Worm (Caenorhabditis elegans) whole organism, L2 larva: ENCODE measurements around the gene EEED8.18.

Source experiments
- C34F6.9 ChIP-seq: fragments of 150-350 bp; optimal IDR thresholded peaks from 2 replicates; lab custom pipeline; 2014; ENCODE audit warnings: missing biosample characterization, missing genetic modification characterization
- F13H6.1 ChIP-seq: sonication (generic microtip); optimal IDR thresholded peaks from 2 replicates; lab custom pipeline; 2016; ENCODE audit warnings: missing genetic modification characterization, missing compliant biosample characterization
- R02D3.7 ChIP-seq: fragments of 150-350 bp; optimal IDR thresholded peaks from 2 replicates; lab custom pipeline; 2014; ENCODE audit warnings: missing biosample characterization, missing genetic modification characterization
- Y55F3AM.14 ChIP-seq: fragments of 200-800 bp; sonication (Bioruptor generic); optimal IDR thresholded peaks from 2 replicates; lab custom pipeline; 2018; ENCODE audit warnings: mild to moderate bottlenecking, missing genetic modification characterization, missing compliant biosample characterization
- ZK546.5 ChIP-seq: sonication (generic microtip); optimal IDR thresholded peaks from 2 replicates; lab custom pipeline; 2017; ENCODE audit warnings: missing biosample characterization, missing genetic modification characterization
- alr-1 ChIP-seq: fragments of 150-350 bp; optimal IDR thresholded peaks from 2 replicates; lab custom pipeline; 2014; ENCODE audit warnings: missing biosample characterization, missing genetic modification characterization
- ama-1 ChIP-seq: fragments of 150-350 bp; optimal IDR thresholded peaks from 2 replicates; lab custom pipeline; 2018; ENCODE audit warnings: inconsistent platforms
- blmp-1 ChIP-seq: sonication (generic microtip); optimal IDR thresholded peaks from 2 replicates; lab custom pipeline; 2017; ENCODE audit warnings: missing genetic modification characterization, mild to moderate bottlenecking, missing compliant biosample characterization, antibody characterized with exemption, moderate library complexity; ENCODE audit not compliant: insufficient read depth
- ceh-82 ChIP-seq: fragments of 150-350 bp; optimal IDR thresholded peaks from 2 replicates; lab custom pipeline; 2014; ENCODE audit warnings: missing biosample characterization, missing genetic modification characterization
- dmd-4 ChIP-seq: sonication (generic microtip); optimal IDR thresholded peaks from 2 replicates; lab custom pipeline; 2017; ENCODE audit warnings: missing biosample characterization, missing genetic modification characterization
- egl-27 ChIP-seq: sonication (generic microtip); optimal IDR thresholded peaks from 3 replicates; lab custom pipeline; 2017; ENCODE audit warnings: missing biosample characterization, missing genetic modification reagents, missing genetic modification characterization
- elt-1 ChIP-seq: fragments of 150-350 bp; optimal IDR thresholded peaks from 2 replicates; lab custom pipeline; 2014; ENCODE audit warnings: missing biosample characterization, missing genetic modification characterization
- elt-3 ChIP-seq: sonication (generic microtip); optimal IDR thresholded peaks from 2 replicates; lab custom pipeline; 2017; ENCODE audit warnings: missing biosample characterization, missing genetic modification characterization
- fos-1 ChIP-seq: fragments of 150-350 bp; optimal IDR thresholded peaks from 2 replicates; lab custom pipeline; 2014; ENCODE audit warnings: missing biosample characterization, missing genetic modification characterization
- gmeb-1 ChIP-seq: fragments of 150-350 bp; optimal IDR thresholded peaks from 2 replicates; lab custom pipeline; 2014; ENCODE audit warnings: missing biosample characterization, missing genetic modification characterization
- lin-39 ChIP-seq: fragments of 150-350 bp; optimal IDR thresholded peaks from 2 replicates; lab custom pipeline; 2014; ENCODE audit warnings: missing biosample characterization, missing genetic modification reagents, missing genetic modification characterization
- lsy-2 ChIP-seq, 2 experiments: fragments of 150-350 bp in 1 of 2; sonication (generic microtip) in 1 of 2; optimal IDR thresholded peaks; 2 replicates each; lab custom pipeline; 2014 to 2017; ENCODE audit warnings: missing biosample characterization in 2 of 2, missing genetic modification characterization in 2 of 2
- mab-5 ChIP-seq: fragments of 150-350 bp; optimal IDR thresholded peaks from 2 replicates; lab custom pipeline; 2014; ENCODE audit warnings: missing biosample characterization, missing genetic modification characterization
- mbf-1 ChIP-seq: sonication (generic microtip); optimal IDR thresholded peaks from 2 replicates; lab custom pipeline; 2017; ENCODE audit warnings: missing biosample characterization, missing genetic modification characterization
- mdl-1 ChIP-seq, 2 experiments: fragments of 150-350 bp in 1 of 2; sonication (generic microtip) in 1 of 2; optimal IDR thresholded peaks; 2 replicates each; lab custom pipeline; 2017; ENCODE audit warnings: missing biosample characterization in 2 of 2, missing genetic modification characterization in 2 of 2
- nhr-10 ChIP-seq: sonication (generic microtip); optimal IDR thresholded peaks from 2 replicates; lab custom pipeline; 2017; ENCODE audit warnings: missing biosample characterization, missing genetic modification characterization
- nhr-11 ChIP-seq: fragments of 150-350 bp; optimal IDR thresholded peaks from 2 replicates; lab custom pipeline; 2014; ENCODE audit warnings: missing biosample characterization, missing genetic modification characterization
- nhr-12 ChIP-seq: fragments of 150-350 bp; optimal IDR thresholded peaks from 2 replicates; lab custom pipeline; 2014; ENCODE audit warnings: missing biosample characterization, missing genetic modification characterization
- nhr-129 ChIP-seq: fragments of 150-350 bp; optimal IDR thresholded peaks from 2 replicates; lab custom pipeline; 2014; ENCODE audit warnings: missing biosample characterization, missing genetic modification characterization
- nhr-21 ChIP-seq: fragments of 150-350 bp; optimal IDR thresholded peaks from 2 replicates; lab custom pipeline; 2014; ENCODE audit warnings: missing biosample characterization, missing genetic modification characterization
- nhr-237 ChIP-seq: fragments of 150-350 bp; optimal IDR thresholded peaks from 2 replicates; lab custom pipeline; 2014; ENCODE audit warnings: missing biosample characterization, missing genetic modification characterization
- nhr-25 ChIP-seq: fragments of 150-350 bp; sonication (generic microtip); optimal IDR thresholded peaks from 3 replicates; lab custom pipeline; 2014; ENCODE audit warnings: missing biosample characterization, missing genetic modification characterization
- peb-1 ChIP-seq: fragments of 150-350 bp; optimal IDR thresholded peaks from 2 replicates; lab custom pipeline; 2014; ENCODE audit warnings: missing biosample characterization, missing genetic modification characterization
- sem-4 ChIP-seq: fragments of 150-350 bp; optimal IDR thresholded peaks from 2 replicates; lab custom pipeline; 2014; ENCODE audit warnings: missing biosample characterization, missing genetic modification reagents, missing genetic modification characterization
- skn-1 ChIP-seq: sonication (generic microtip); optimal IDR thresholded peaks from 2 replicates; lab custom pipeline; 2017; ENCODE audit warnings: missing biosample characterization, missing genetic modification characterization
- sma-3 ChIP-seq: sonication (generic microtip); optimal IDR thresholded peaks from 2 replicates; lab custom pipeline; 2016; ENCODE audit warnings: missing genetic modification reagents, missing genetic modification characterization, missing compliant biosample characterization
- sma-9 ChIP-seq, 2 experiments: fragments of 150-350 bp in 1 of 2; sonication (generic microtip) in 1 of 2; optimal IDR thresholded peaks; 2 replicates each; lab custom pipeline; 2014 to 2016; ENCODE audit warnings: missing genetic modification characterization in 2 of 2, mild to moderate bottlenecking in 1 of 2, missing biosample characterization in 1 of 2, missing compliant biosample characterization in 1 of 2, missing genetic modification reagents in 1 of 2, moderate library complexity in 1 of 2
- snpc-4 ChIP-seq: fragments of 150-350 bp; optimal IDR thresholded peaks from 2 replicates; lab custom pipeline; 2014; ENCODE audit warnings: missing biosample characterization, missing genetic modification characterization
- unc-55 ChIP-seq: fragments of 150-350 bp; sonication (generic microtip); optimal IDR thresholded peaks from 3 replicates; lab custom pipeline; 2014; ENCODE audit warnings: missing biosample characterization, missing genetic modification reagents, missing genetic modification characterization
- unc-62 ChIP-seq: fragments of 150-350 bp; optimal IDR thresholded peaks from 2 replicates; lab custom pipeline; 2014; ENCODE audit warnings: missing biosample characterization, missing genetic modification reagents, missing genetic modification characterization
- zag-1 ChIP-seq: fragments of 150-350 bp; optimal IDR thresholded peaks from 2 replicates; lab custom pipeline; 2014; ENCODE audit warnings: missing biosample characterization, missing genetic modification characterization
- ztf-1 ChIP-seq: fragments of 200-800 bp; sonication (Bioruptor generic); conservative IDR thresholded peaks from 2 replicates; pipeline ENCODE4 v1.3.6; 2022; ENCODE audit warnings: missing genetic modification characterization, missing compliant biosample characterization
- ztf-4 ChIP-seq: fragments of 150-350 bp; optimal IDR thresholded peaks from 2 replicates; lab custom pipeline; 2014; ENCODE audit warnings: missing biosample characterization, missing genetic modification characterization

Gene EEED8.18

DNA sequence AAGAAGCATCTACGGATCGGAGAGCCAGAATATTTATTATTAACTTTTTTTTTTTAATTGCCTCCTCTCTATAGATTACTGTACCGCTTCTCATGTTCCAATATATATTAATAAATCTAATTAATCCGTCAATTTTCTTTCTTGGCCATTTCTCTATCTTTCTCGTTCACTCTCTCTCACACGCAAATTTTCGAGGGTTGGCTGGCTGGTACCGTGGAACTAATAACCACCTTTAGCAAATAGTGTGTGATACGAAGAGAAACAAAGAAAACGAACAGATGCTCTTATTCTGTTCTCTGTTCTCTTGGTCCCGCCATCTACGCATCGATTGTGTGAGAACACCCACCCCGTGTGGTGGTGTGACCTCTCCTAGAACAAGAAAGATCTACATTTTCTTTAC, 5.9 kb upstream of the EEED8.18 start:
- no peak for TF ChIP-seq nhr-11 (tag; lab: Kevin White, UChicago)
- TF ChIP-seq ztf-4 (tag; lab: Kevin White, UChicago) = no peak
- TF ChIP-seq unc-62 (GFP tag; lab: Kevin White, UChicago) = no peak
- no peak for TF ChIP-seq gmeb-1
- TF ChIP-seq lin-39 = no peak
- no peak for TF ChIP-seq nhr-21 (tag; lab: Kevin White, UChicago)
- TF ChIP-seq fos-1 (tag; lab: Kevin White, UChicago) = no peak
- no peak for TF ChIP-seq sem-4 (tag; lab: Kevin White, UChicago)
- TF ChIP-seq skn-1 = no peak
- TF ChIP-seq, all 48 proteins: peak for 0

DNA sequence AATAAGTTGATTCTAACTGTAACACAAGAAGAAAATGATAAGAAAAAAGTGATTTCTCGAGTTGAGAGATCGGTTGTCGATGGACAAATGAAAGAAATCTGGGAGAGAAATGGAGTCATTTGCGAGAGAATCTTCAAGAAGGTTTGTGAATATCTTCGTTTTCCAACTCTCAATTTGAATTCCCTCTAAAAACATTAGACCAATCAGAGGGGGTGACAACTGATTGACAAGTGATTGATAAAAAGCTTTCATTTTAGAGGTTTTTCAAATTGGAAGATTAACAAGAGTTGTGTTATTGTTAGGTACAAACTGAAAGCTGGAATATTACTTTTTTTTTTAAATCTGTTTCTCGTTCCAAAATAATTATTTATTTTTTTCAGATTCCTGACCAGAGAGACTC, 5.5 kb upstream of the EEED8.18 start:
- TF ChIP-seq unc-62 (GFP tag; lab: Kevin White, UChicago) = no peak
- no peak for TF ChIP-seq ceh-82
- no peak for TF ChIP-seq unc-55 (GFP tag; lab: Kevin White, UChicago)
- no peak for TF ChIP-seq nhr-129 (tag; lab: Kevin White, UChicago)
- no peak for TF ChIP-seq sma-3
- no peak for TF ChIP-seq egl-27 (tag; lab: Kevin White, UChicago)
- TF ChIP-seq dmd-4 (tag; lab: Kevin White, UChicago) = no peak
- TF ChIP-seq skn-1 = no peak
- TF ChIP-seq ZK546.5 (tag; lab: Kevin White, UChicago) = no peak
- no peak for TF ChIP-seq nhr-21 (tag; lab: Kevin White, UChicago)
- no peak for TF ChIP-seq alr-1 (tag; lab: Kevin White, UChicago)
- no peak for TF ChIP-seq lsy-2 (tag; optimal IDR thresholded peaks at IDR 0.05; lab: Kevin White, UChicago)

DNA sequence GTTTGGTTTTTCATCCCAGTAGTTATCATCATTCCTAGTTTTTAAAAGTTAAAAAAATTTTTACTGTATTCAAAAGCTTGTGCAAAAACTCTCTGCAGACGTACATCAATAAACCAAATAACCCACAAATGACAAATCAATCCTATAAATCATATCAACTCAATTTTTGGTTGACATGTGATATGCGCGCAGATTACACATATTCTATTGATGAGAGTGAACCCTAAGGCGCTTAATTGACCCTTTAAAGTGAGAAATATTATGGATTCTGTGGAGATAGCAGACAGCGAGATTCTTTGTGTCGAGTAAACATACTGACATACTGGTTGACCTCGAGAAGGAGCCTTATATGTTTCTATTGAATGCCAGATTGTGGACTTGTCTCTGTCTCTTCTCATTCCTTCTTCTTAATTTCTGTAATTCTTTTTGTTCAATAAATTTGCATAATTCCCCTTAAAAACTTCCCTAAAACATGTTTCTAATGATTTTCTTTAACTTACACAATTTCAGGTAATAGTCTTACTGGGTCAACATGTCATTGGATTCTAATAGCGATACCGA, 3.9 kb upstream of the EEED8.18 start, which contains the start of gene EEED8.2:
Gene EEED8.2 (plus strand): TSS at position 511 of the 561 bp plus-strand sequence.
- TF ChIP-seq elt-1 (no peak), C34F6.9 (tag; lab: Kevin White, UChicago) (no peak), nhr-129 (tag; lab: Kevin White, UChicago) (no peak), Y55F3AM.14 (GFP tag; lab: Kevin White, UChicago) (no peak)

DNA sequence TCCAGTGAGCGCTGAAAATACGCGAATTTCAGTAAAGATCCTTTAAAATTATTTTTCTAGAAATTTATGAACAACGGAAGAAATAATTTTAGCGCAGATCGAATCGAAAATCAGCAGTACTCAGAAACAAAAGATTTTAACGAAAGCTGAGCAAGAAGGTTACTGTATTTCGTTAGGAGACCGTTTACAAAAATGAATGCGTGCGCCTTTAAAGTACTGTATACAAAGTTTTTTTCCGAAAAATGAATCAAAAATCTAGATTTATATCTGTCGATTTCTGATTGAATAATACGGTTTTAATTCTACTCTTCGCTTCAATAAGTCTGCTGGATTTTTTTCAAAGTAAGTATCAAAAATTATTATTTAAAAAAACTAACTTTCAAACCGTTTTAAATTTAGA, 1.6 kb upstream of the EEED8.18 start, which contains the start of the genes EEED8.14 and EEED8.3:
Gene EEED8.14 (minus strand): TSS at position 13 of the 400 bp plus-strand sequence.
Gene EEED8.3 (plus strand): TSS at position 237 of the 400 bp plus-strand sequence.
- no peak for TF ChIP-seq sma-9 (GFP tag; optimal IDR thresholded peaks at IDR 0.05; lab: Kevin White, UChicago)
- TF ChIP-seq sma-9 (tag; optimal IDR thresholded peaks at IDR 0.05; lab: Kevin White, UChicago) = no peak
- TF ChIP-seq ZK546.5 (tag; lab: Kevin White, UChicago) = no peak
- TF ChIP-seq nhr-25 (tag; lab: Kevin White, UChicago) = no peak
- no peak for TF ChIP-seq blmp-1 (tag; lab: Kevin White, UChicago)
- no peak for TF ChIP-seq Y55F3AM.14 (GFP tag; lab: Kevin White, UChicago)
- TF ChIP-seq mab-5 = no peak
- no peak for TF ChIP-seq mbf-1 (tag; lab: Kevin White, UChicago)
- no peak for TF ChIP-seq ztf-1 (GFP tag; lab: Robert Waterston, UW)
- TF ChIP-seq alr-1 (tag; lab: Kevin White, UChicago) = no peak
- no peak for TF ChIP-seq nhr-10 (tag; lab: Kevin White, UChicago)
- no peak for TF ChIP-seq sem-4 (tag; lab: Kevin White, UChicago)
- TF ChIP-seq elt-3 = no peak
- TF ChIP-seq R02D3.7 = no peak
- no peak for TF ChIP-seq lsy-2 (tag; optimal IDR thresholded peaks at IDR 0.05; lab: Kevin White, UChicago)
- no peak for TF ChIP-seq snpc-4

DNA sequence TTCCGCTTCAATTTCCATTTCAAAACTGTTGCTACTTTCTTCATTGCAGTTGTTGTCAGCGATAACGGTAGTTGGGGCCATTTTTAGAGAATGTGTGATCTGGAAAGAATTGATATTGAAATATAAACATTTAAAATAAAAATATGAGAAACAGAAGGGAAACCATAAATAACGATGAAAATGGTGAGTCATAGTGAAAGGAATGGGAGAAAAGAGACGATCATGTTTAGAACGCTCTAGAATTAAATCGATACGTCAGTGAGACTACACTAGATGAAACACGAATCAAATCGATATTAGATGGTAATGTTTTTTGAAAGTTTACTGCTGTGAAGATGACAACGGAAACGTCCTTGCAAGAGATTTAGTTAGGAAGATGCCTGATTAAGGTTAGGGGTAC, 3.5 kb downstream of the EEED8.18 start, which contains the start of the genes EEED8.12 and EEED8.4:
Gene EEED8.12 (minus strand): TSS at position 101 of the 400 bp plus-strand sequence.
Gene EEED8.4 (plus strand): TSS at position 396 of the 400 bp plus-strand sequence.
- no peak for TF ChIP-seq ztf-1 (GFP tag; lab: Robert Waterston, UW)
- TF ChIP-seq fos-1 (tag; lab: Kevin White, UChicago) = no peak
- TF ChIP-seq ceh-82 = no peak
- TF ChIP-seq skn-1 = no peak

DNA sequence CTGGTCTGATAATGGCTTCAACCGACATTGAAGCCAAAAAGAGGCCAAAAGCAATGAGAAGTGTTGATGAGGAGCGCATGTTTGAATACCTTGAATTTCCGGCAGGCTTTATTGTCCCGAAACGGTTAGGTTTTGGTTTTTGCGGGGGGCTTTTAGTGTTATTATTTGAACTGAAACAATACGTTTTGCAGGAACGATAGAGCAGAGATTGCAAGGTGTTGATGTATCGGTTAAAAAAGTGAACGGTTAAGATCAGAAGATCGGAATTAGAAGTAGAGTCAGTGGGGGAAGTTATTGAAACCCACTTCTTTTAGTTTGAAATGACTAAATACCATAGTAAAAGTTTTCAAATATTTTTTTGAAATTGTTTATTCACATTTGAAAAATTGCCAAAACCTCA, 4.9 kb downstream of the EEED8.18 start, which contains the start of gene clec-141:
Gene clec-141 (minus strand): TSS at position 101 of the 400 bp plus-strand sequence.
- TF ChIP-seq peb-1 (tag; lab: Kevin White, UChicago) = no peak
- TF ChIP-seq ZK546.5 (tag; lab: Kevin White, UChicago) = no peak
- no peak for TF ChIP-seq nhr-237
- no peak for TF ChIP-seq F13H6.1 (tag; lab: Kevin White, UChicago)
- no peak for TF ChIP-seq C34F6.9 (tag; lab: Kevin White, UChicago)
- no peak for TF ChIP-seq ama-1
- no peak for TF ChIP-seq nhr-129 (tag; lab: Kevin White, UChicago)
- TF ChIP-seq gmeb-1 = no peak
- TF ChIP-seq nhr-10 (tag; lab: Kevin White, UChicago) = no peak
- no peak for TF ChIP-seq zag-1 (tag; lab: Kevin White, UChicago)
- TF ChIP-seq nhr-12 (tag; lab: Kevin White, UChicago) = no peak
- TF ChIP-seq mdl-1 (tag; optimal IDR thresholded peaks at IDR 0.05; lab: Kevin White, UChicago) = no peak
- TF ChIP-seq dmd-4 (tag; lab: Kevin White, UChicago) = no peak
- no peak for TF ChIP-seq fos-1 (tag; lab: Kevin White, UChicago)
- no peak for TF ChIP-seq lsy-2 (tag; optimal IDR thresholded peaks at IDR 0.05; lab: Kevin White, UChicago)
- TF ChIP-seq skn-1 = no peak
- TF ChIP-seq nhr-21 (tag; lab: Kevin White, UChicago) = no peak
- TF ChIP-seq Y55F3AM.14 (GFP tag; lab: Kevin White, UChicago) = no peak
- no peak for TF ChIP-seq sma-9 (GFP tag; optimal IDR thresholded peaks at IDR 0.05; lab: Kevin White, UChicago)
- no peak for TF ChIP-seq sma-9 (tag; optimal IDR thresholded peaks at IDR 0.05; lab: Kevin White, UChicago)
- no peak for TF ChIP-seq blmp-1 (tag; lab: Kevin White, UChicago)
